Fruit fly (Drosophila melanogaster): ENCODE data around the gene DNAlig3.

The DNAlig3 gene

dm6 chr3R:12442601-12443533 is 41.2 kb upstream of the DNAlig3 start:
- peak; percentile 8 for TF ChIP-seq Xbp1 (GFP tag; optimal IDR thresholded peaks at IDR 0.05)
- no peak for TF ChIP-seq crc (GFP tag; optimal IDR thresholded peaks at IDR 0.05)
- no peak for TF ChIP-seq kah (GFP tag; optimal IDR thresholded peaks at IDR 0.05)
- TF ChIP-seq CG17186 (GFP tag; optimal IDR thresholded peaks at IDR 0.05): no peak
- no peak for TF ChIP-seq MTF-1 (GFP tag; optimal IDR thresholded peaks at IDR 0.05; ENCODE audit: borderline replicate concordance)
- peak; percentile 67 for TF ChIP-seq lbe (GFP tag; optimal IDR thresholded peaks at IDR 0.05)
- peak; percentile 21 for TF ChIP-seq CG18262 (tag; optimal IDR thresholded peaks at IDR 0.05)
- TF ChIP-seq CG43689 (GFP tag; IDR thresholded peaks at IDR 0.05): no peak
- no peak for TF ChIP-seq CG14441 (GFP tag; IDR thresholded peaks at IDR 0.05)
- no peak for TF ChIP-seq sr (GFP tag; IDR thresholded peaks at IDR 0.05)
- no peak for TF ChIP-seq CG11560 (tag; IDR thresholded peaks at IDR 0.05)
- no peak for TF ChIP-seq CG1603 (tag; optimal IDR thresholded peaks at IDR 0.05)
- TF ChIP-seq CG15601 (tag; optimal IDR thresholded peaks at IDR 0.05): no peak
- TF ChIP-seq CHES-1-like (GFP tag; optimal IDR thresholded peaks at IDR 0.05): no peak
- TF ChIP-seq CG10267 (tag; optimal IDR thresholded peaks at IDR 0.05): no peak
- no peak for TF ChIP-seq CG15696 (tag; optimal IDR thresholded peaks at IDR 0.05)
- no peak for TF ChIP-seq twi (tag; optimal IDR thresholded peaks at IDR 0.05)
- peak; percentile 47 for TF ChIP-seq lab (GFP tag; optimal IDR thresholded peaks at IDR 0.05)
- TF ChIP-seq ara (GFP tag; IDR thresholded peaks at IDR 0.05): no peak
- TF ChIP-seq zfh1 (GFP tag; IDR thresholded peaks at IDR 0.05): no peak
- no peak for TF ChIP-seq CG6689 (GFP tag; IDR thresholded peaks at IDR 0.05)
- no peak for TF ChIP-seq Atf3 (GFP tag; optimal IDR thresholded peaks at IDR 0.05)
- no peak for TF ChIP-seq CG4282 (GFP tag; optimal IDR thresholded peaks at IDR 0.05)
- TF ChIP-seq CG30431 (GFP tag; optimal IDR thresholded peaks at IDR 0.05): no peak
- TF ChIP-seq disco-r (GFP tag; optimal IDR thresholded peaks at IDR 0.05): no peak
- TF ChIP-seq HmgD (GFP tag; optimal IDR thresholded peaks at IDR 0.05): no peak
- peak; percentile 68 for TF ChIP-seq CG2678 (tag; optimal IDR thresholded peaks at IDR 0.05)
- TF ChIP-seq otp (GFP tag; IDR thresholded peaks at IDR 0.05): no peak
- TF ChIP-seq jumu (GFP tag; optimal IDR thresholded peaks at IDR 0.05): no peak
- TF ChIP-seq tgo (GFP tag; IDR thresholded peaks at IDR 0.05): no peak
- no peak for TF ChIP-seq Stat92E (GFP tag; optimal IDR thresholded peaks at IDR 0.05)
- peak; percentile 29 for TF ChIP-seq Oli (tag; optimal IDR thresholded peaks at IDR 0.05)
- TF ChIP-seq dm (GFP tag; optimal IDR thresholded peaks at IDR 0.05): no peak
- no peak for TF ChIP-seq aop (GFP tag; IDR thresholded peaks at IDR 0.05)
- peak; percentile 35 for TF ChIP-seq Fer3 (tag; optimal IDR thresholded peaks at IDR 0.05)
- TF ChIP-seq CG13624 (GFP tag; optimal IDR thresholded peaks at IDR 0.05): no peak
- TF ChIP-seq vfl (GFP tag; optimal IDR thresholded peaks at IDR 0.05): no peak
- TF ChIP-seq CG1024 (GFP tag; IDR thresholded peaks at IDR 0.05): no peak
- no peak for TF ChIP-seq CG16813 (GFP tag; IDR thresholded peaks at IDR 0.05; ENCODE audit: partially characterized antibody)
- TF ChIP-seq pum (GFP tag; optimal IDR thresholded peaks at IDR 0.05): no peak
- TF ChIP-seq CG9609 (GFP tag; optimal IDR thresholded peaks at IDR 0.05): no peak
- TF ChIP-seq pfk (GFP tag; optimal IDR thresholded peaks at IDR 0.05): no peak
- no peak for TF ChIP-seq CG4617 (GFP tag; optimal IDR thresholded peaks at IDR 0.05; ENCODE audit: borderline replicate concordance)
- no peak for TF ChIP-seq CG12071 (GFP tag; optimal IDR thresholded peaks at IDR 0.05)
- no peak for TF ChIP-seq ap (GFP tag; IDR thresholded peaks at IDR 0.05)
- TF ChIP-seq Hmr (GFP tag; optimal IDR thresholded peaks at IDR 0.05): peak; percentile 49
- TF ChIP-seq CG4730 (GFP tag; IDR thresholded peaks at IDR 0.05): no peak
- TF ChIP-seq jing (GFP tag; optimal IDR thresholded peaks at IDR 0.05): no peak
- peak; percentile 49 for TF ChIP-seq CG9817 (tag; optimal IDR thresholded peaks at IDR 0.05)

Data from whole organism, embryonic.